Worm (Caenorhabditis elegans) whole organism, young adult: ENCODE data around the gene F46F5.13.

Source experiments
- D2030.7 ChIP-seq: fragments of 200-800 bp; sonication (Bioruptor generic); IDR thresholded peaks from 2 replicates; pipeline ENCODE4 v1.3.6; 2022; ENCODE audit warnings: missing genetic modification reagents, missing genetic modification characterization, missing compliant biosample characterization
- F33H1.4 ChIP-seq: fragments of 200-800 bp; sonication (Bioruptor generic); IDR thresholded peaks from 2 replicates; pipeline ENCODE4 v1.3.6; 2022; ENCODE audit warnings: missing genetic modification reagents, missing genetic modification characterization, missing compliant biosample characterization
- F55B11.4 ChIP-seq: sonication (generic microtip); optimal IDR thresholded peaks from 2 replicates; lab custom pipeline; 2016; ENCODE audit warnings: missing compliant biosample characterization, missing genetic modification characterization, borderline replicate concordance; ENCODE audit not compliant: insufficient read depth
- T26A5.8 ChIP-seq: sonication (generic microtip); optimal IDR thresholded peaks from 2 replicates; lab custom pipeline; 2016; ENCODE audit warnings: missing genetic modification characterization, missing compliant biosample characterization
- egl-18 ChIP-seq: fragments of 200-800 bp; sonication (Bioruptor generic); IDR thresholded peaks from 2 replicates; pipeline ENCODE4 v1.3.6; 2022; ENCODE audit warnings: missing genetic modification reagents, missing genetic modification characterization, missing compliant biosample characterization
- lag-1 ChIP-seq: fragments of 200-800 bp; sonication (Bioruptor generic); IDR thresholded peaks from 2 replicates; pipeline ENCODE4 v1.3.6; 2022; ENCODE audit warnings: missing genetic modification reagents, missing genetic modification characterization, missing compliant biosample characterization
- nfya-1 ChIP-seq: sonication (generic microtip); optimal IDR thresholded peaks from 2 replicates; lab custom pipeline; 2017; ENCODE audit warnings: antibody characterized with exemption, missing compliant biosample characterization, missing genetic modification characterization, borderline replicate concordance; ENCODE audit not compliant: insufficient read depth
- nfyb-1 ChIP-seq: fragments of 200-800 bp; sonication (Bioruptor generic); IDR thresholded peaks from 2 replicates; pipeline ENCODE4 v1.3.6; 2022; ENCODE audit warnings: missing genetic modification reagents, missing genetic modification characterization, missing compliant biosample characterization
- pha-4 ChIP-seq: fragments of 150-350 bp; sonication (generic microtip); optimal IDR thresholded peaks from 2 replicates; lab custom pipeline; 2014; ENCODE audit warnings: missing biosample characterization, missing genetic modification reagents, missing genetic modification characterization

ce11 chrII:769250-769649 is 33.9 kb upstream of the F46F5.13 start:
- TF ChIP-seq egl-18 (no peak), pha-4 (tag; lab: Kevin White, UChicago) (no peak), lag-1 (GFP tag; lab: Robert Waterston, UW) (no peak), F55B11.4 (tag; lab: Kevin White, UChicago) (no peak), T26A5.8 (no peak), F33H1.4 (no peak), D2030.7 (GFP tag; lab: Robert Waterston, UW) (no peak), nfyb-1 (GFP tag; lab: Robert Waterston, UW) (no peak), nfya-1 (tag; lab: Kevin White, UChicago) (no peak)
